Fruit fly (Drosophila melanogaster): ENCODE results near the gene eIF3g1.

Gene eIF3g1

DNA sequence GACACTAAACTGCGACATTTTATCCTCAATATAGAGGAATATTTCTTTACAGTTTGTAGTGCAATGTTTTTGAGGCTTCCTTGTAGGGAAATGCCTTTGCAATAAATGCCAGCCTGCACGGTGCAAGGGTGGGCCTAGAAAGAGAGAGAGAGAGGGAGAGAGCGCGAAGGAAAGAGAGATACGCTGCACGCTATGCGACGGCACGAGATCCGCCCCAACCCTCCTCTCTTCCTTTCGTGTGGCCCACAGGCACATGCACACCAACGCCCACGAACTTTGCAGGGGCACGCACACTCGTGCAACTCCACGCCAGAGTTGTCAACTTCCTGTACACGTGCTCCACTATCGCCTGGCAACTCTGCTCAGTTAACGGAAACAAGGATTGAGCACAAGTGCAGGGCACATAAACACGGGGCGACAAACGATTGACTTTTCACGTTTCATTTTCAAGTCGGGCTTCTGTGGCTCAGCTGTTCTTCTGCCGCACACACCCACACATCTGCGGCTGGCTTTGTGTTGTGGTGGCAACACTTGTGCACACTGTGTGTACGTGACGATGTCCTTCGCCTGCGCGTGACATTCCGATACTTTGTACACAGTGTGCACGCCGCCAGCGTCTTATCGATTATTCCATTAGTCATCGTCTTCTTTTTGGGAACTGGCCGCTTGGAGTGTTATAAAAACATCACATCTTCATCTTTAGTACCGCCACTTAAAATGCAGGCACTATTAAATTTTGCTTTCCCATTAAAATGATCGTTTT is 26.0 kb upstream of the eIF3g1 start (continued):
- TF ChIP-seq CG14860 (GFP tag; IDR thresholded peaks at IDR 0.05; ENCODE audit: partially characterized antibody) (no peak), sim (GFP tag; IDR thresholded peaks at IDR 0.05) (no peak), CG14667 (GFP tag; IDR thresholded peaks at IDR 0.05) (no peak), onecut (GFP tag; IDR thresholded peaks at IDR 0.05) (peak; percentile 69), CG42726 (GFP tag; IDR thresholded peaks at IDR 0.05; ENCODE audit: partially characterized antibody) (no peak), CG30403 (GFP tag; optimal IDR thresholded peaks at IDR 0.05) (no peak), Doc3 (GFP tag; IDR thresholded peaks at IDR 0.05; ENCODE audit: partially characterized antibody) (no peak), CG8388 (GFP tag; optimal IDR thresholded peaks at IDR 0.05) (no peak), Myb (GFP tag; optimal IDR thresholded peaks at IDR 0.05) (no peak), CG3407 (GFP tag; optimal IDR thresholded peaks at IDR 0.05) (no peak), CG11695 (GFP tag; IDR thresholded peaks at IDR 0.05) (no peak), sug (tag; optimal IDR thresholded peaks at IDR 0.05) (no peak), hth (optimal IDR thresholded peaks at IDR 0.05) (no peak), CG18599 (GFP tag; optimal IDR thresholded peaks at IDR 0.05) (peak; percentile 18), Ets65A (GFP tag) (peak; percentile 24), CG7963 (GFP tag; IDR thresholded peaks at IDR 0.05; ENCODE audit: partially characterized antibody) (no peak), inv (GFP tag; IDR thresholded peaks at IDR 0.05; ENCODE audit: partially characterized antibody) (no peak; the same call in 1 of the 2 replicates), GATAe (GFP tag; conservative IDR thresholded peaks at IDR 0.05) (no peak), CG4820 (GFP tag; optimal IDR thresholded peaks at IDR 0.05) (no peak), ttk (GFP tag; IDR thresholded peaks at IDR 0.05) (no peak), al (GFP tag; IDR thresholded peaks at IDR 0.05) (no peak), CG4328 (GFP tag; optimal IDR thresholded peaks at IDR 0.05) (no peak), C15 (GFP tag; IDR thresholded peaks at IDR 0.05) (no peak), CG3838 (GFP tag; optimal IDR thresholded peaks at IDR 0.05) (no peak), Abd-B (GFP tag; optimal IDR thresholded peaks at IDR 0.05) (no peak), B-H1 (GFP tag; IDR thresholded peaks at IDR 0.05) (no peak), Sry-δ (GFP tag; optimal IDR thresholded peaks at IDR 0.05) (peak; percentile 16), wor (GFP tag; IDR thresholded peaks at IDR 0.05) (no peak), Gug (GFP tag; IDR thresholded peaks at IDR 0.05) (no peak), CG17385 (GFP tag; optimal IDR thresholded peaks at IDR 0.05) (no peak), CG14441 (GFP tag; IDR thresholded peaks at IDR 0.05) (no peak), CG2712 (tag; optimal IDR thresholded peaks at IDR 0.05) (no peak), gsb (GFP tag; IDR thresholded peaks at IDR 0.05) (no peak), Bgb (GFP tag; IDR thresholded peaks at IDR 0.05; ENCODE audit: partially characterized antibody) (no peak), gce (GFP tag; IDR thresholded peaks at IDR 0.05) (no peak), NC2β (GFP tag; optimal IDR thresholded peaks at IDR 0.05) (no peak), caup (GFP tag; optimal IDR thresholded peaks at IDR 0.05; ENCODE audit: severe bottlenecking) (no peak), Ets97D (GFP tag; optimal IDR thresholded peaks at IDR 0.05) (no peak), CG14965 (GFP tag; optimal IDR thresholded peaks at IDR 0.05; ENCODE audit: borderline replicate concordance) (no peak), CG10209 (GFP tag; optimal IDR thresholded peaks at IDR 0.05) (no peak), knrl (GFP tag; IDR thresholded peaks at IDR 0.05; ENCODE audit: partially characterized antibody) (peak; percentile 20; the same call in 1 of the 3 replicates), Ravus (GFP tag; IDR thresholded peaks at IDR 0.05) (no peak), CG8765 (GFP tag; IDR thresholded peaks at IDR 0.05) (no peak), CrebB (tag; optimal IDR thresholded peaks at IDR 0.05) (no peak), CG14710 (tag; optimal IDR thresholded peaks at IDR 0.05) (peak; percentile 20), CG18011 (GFP tag; optimal IDR thresholded peaks at IDR 0.05) (no peak), lov (optimal IDR thresholded peaks at IDR 0.05) (no peak), lov (GFP tag; IDR thresholded peaks at IDR 0.05) (no peak), Taf1 (GFP tag; IDR thresholded peaks at IDR 0.05) (no peak), Side (GFP tag; optimal IDR thresholded peaks at IDR 0.05) (no peak), Bteb2 (GFP tag; optimal IDR thresholded peaks at IDR 0.05) (no peak)
